Fruit fly (Drosophila melanogaster) whole organism, embryonic: ENCODE measurements around the gene CG3097.
A peak's percentile ranks its signal among the peaks of the same experiment; 100 is the strongest.

Source experiments
- ATbp ChIP-seq: fragments of 200-800 bp; sonication (Bioruptor generic); optimal IDR thresholded peaks from 2 replicates; lab custom pipeline; 2017; ENCODE audit warnings: missing biosample characterization, mild to moderate bottlenecking, missing genetic modification characterization, missing genetic modification reagents
- Abd-B ChIP-seq: fragments of 200-800 bp; sonication (Bioruptor generic); optimal IDR thresholded peaks from 2 replicates; lab custom pipeline; 2018; ENCODE audit warnings: missing biosample characterization, mild to moderate bottlenecking, missing genetic modification characterization, moderate library complexity
- CG10462 ChIP-seq: fragments of 200-800 bp; sonication (Bioruptor generic); optimal IDR thresholded peaks from 2 replicates; lab custom pipeline; 2016; ENCODE audit warnings: missing biosample characterization, missing genetic modification characterization
- CG10543 ChIP-seq: fragments of 200-800 bp; sonication (Bioruptor generic); optimal IDR thresholded peaks from 3 replicates; lab custom pipeline; 2017; ENCODE audit warnings: missing biosample characterization, mild to moderate bottlenecking, missing genetic modification characterization, moderate library complexity
- CG11695 ChIP-seq: fragments of 200-800 bp; sonication (Bioruptor generic); IDR thresholded peaks from 3 replicates; pipeline ENCODE4 v1.3.6; 2022; ENCODE audit warnings: missing biosample characterization, missing genetic modification characterization
- CG12236 ChIP-seq: fragments of 200-800 bp; sonication (Bioruptor generic); optimal IDR thresholded peaks from 2 replicates; lab custom pipeline; 2016; ENCODE audit warnings: missing biosample characterization, missing genetic modification characterization
- CG1233 ChIP-seq: fragments of 200-800 bp; sonication (Bioruptor generic); optimal IDR thresholded peaks from 4 replicates; lab custom pipeline; 2018; ENCODE audit warnings: missing biosample characterization, mild to moderate bottlenecking, missing genetic modification characterization
- CG13123 ChIP-seq: fragments of 200-800 bp; sonication (Bioruptor generic); optimal IDR thresholded peaks from 2 replicates; lab custom pipeline; 2016; ENCODE audit warnings: missing biosample characterization, missing genetic modification characterization
- CG13424 ChIP-seq: fragments of 200-800 bp; sonication (Bioruptor generic); optimal IDR thresholded peaks from 2 replicates; lab custom pipeline; 2019; ENCODE audit warnings: missing biosample characterization, mild to moderate bottlenecking, missing genetic modification characterization, moderate library complexity
- CG1529 ChIP-seq: fragments of 200-800 bp; sonication (Bioruptor generic); optimal IDR thresholded peaks from 3 replicates; lab custom pipeline; 2018; ENCODE audit warnings: missing biosample characterization, missing genetic modification characterization
- CG16813 ChIP-seq: fragments of 200-800 bp; sonication (Bioruptor generic); IDR thresholded peaks from 3 replicates; pipeline ENCODE4 v1.3.6; 2022; ENCODE audit warnings: missing biosample characterization, missing genetic modification characterization; ENCODE audit not compliant: partially characterized antibody
- CG18262 ChIP-seq: fragments of 200-800 bp; optimal IDR thresholded peaks from 3 replicates; lab custom pipeline; 2019; ENCODE audit warnings: missing biosample characterization, mild to moderate bottlenecking, missing genetic modification characterization, moderate library complexity
- CG2199 ChIP-seq: fragments of 200-800 bp; sonication (Bioruptor generic); IDR thresholded peaks from 3 replicates; pipeline ENCODE4 v1.3.6; 2022; ENCODE audit warnings: missing biosample characterization, missing genetic modification characterization
- CG2678 ChIP-seq: fragments of 200-800 bp; sonication (Bioruptor generic); optimal IDR thresholded peaks from 3 replicates; lab custom pipeline; 2019; ENCODE audit warnings: missing biosample characterization, mild to moderate bottlenecking, missing genetic modification characterization, moderate library complexity
- CG30431 ChIP-seq: fragments of 200-800 bp; sonication (Bioruptor generic); optimal IDR thresholded peaks from 2 replicates; lab custom pipeline; 2017; ENCODE audit warnings: missing biosample characterization, missing genetic modification characterization
- CG32532 ChIP-seq: fragments of 200-800 bp; sonication (Bioruptor generic); IDR thresholded peaks from 2 replicates; pipeline ENCODE4 v1.3.6; 2022; ENCODE audit warnings: missing biosample characterization, missing genetic modification characterization
- CG3407 ChIP-seq: fragments of 200-800 bp; sonication (Bioruptor generic); optimal IDR thresholded peaks from 2 replicates; lab custom pipeline; 2018; ENCODE audit warnings: missing biosample characterization, mild to moderate bottlenecking, missing genetic modification characterization
- CG4404 ChIP-seq: fragments of 200-800 bp; sonication (Bioruptor generic); IDR thresholded peaks from 2 replicates; pipeline ENCODE4 v1.3.6; 2022; ENCODE audit warnings: missing biosample characterization, missing genetic modification characterization
- CG6765 ChIP-seq: fragments of 200-800 bp; sonication (Bioruptor generic); optimal IDR thresholded peaks from 3 replicates; lab custom pipeline; 2017; ENCODE audit warnings: missing biosample characterization, mild to moderate bottlenecking, missing genetic modification characterization
- CG6813 ChIP-seq: fragments of 200-800 bp; sonication (Bioruptor generic); optimal IDR thresholded peaks from 2 replicates; lab custom pipeline; 2017; ENCODE audit warnings: missing biosample characterization, missing genetic modification characterization, mild to moderate bottlenecking, moderate library complexity, missing genetic modification reagents
- CG6854 ChIP-seq: fragments of 200-800 bp; sonication (Bioruptor generic); optimal IDR thresholded peaks from 3 replicates; lab custom pipeline; 2017; ENCODE audit warnings: missing biosample characterization, mild to moderate bottlenecking, missing genetic modification characterization
- Camta ChIP-seq: fragments of 200-800 bp; sonication (Bioruptor generic); optimal IDR thresholded peaks from 2 replicates; lab custom pipeline; 2016; ENCODE audit warnings: missing biosample characterization, missing genetic modification characterization
- Chrac-16 ChIP-seq: fragments of 200-800 bp; sonication (Bioruptor generic); optimal IDR thresholded peaks from 3 replicates; lab custom pipeline; 2016; ENCODE audit warnings: missing biosample characterization, missing genetic modification characterization
- D19A ChIP-seq: fragments of 200-800 bp; optimal IDR thresholded peaks from 3 replicates; lab custom pipeline; 2019; ENCODE audit warnings: missing biosample characterization, mild to moderate bottlenecking, missing genetic modification characterization, moderate library complexity
- Fer3 ChIP-seq: fragments of 200-800 bp; sonication (Bioruptor generic); optimal IDR thresholded peaks from 2 replicates; lab custom pipeline; 2018; ENCODE audit warnings: missing biosample characterization, mild to moderate bottlenecking, missing genetic modification characterization, moderate library complexity
- HLH54F ChIP-seq: fragments of 200-800 bp; sonication (Bioruptor generic); optimal IDR thresholded peaks from 3 replicates; lab custom pipeline; 2016; ENCODE audit warnings: missing biosample characterization, missing genetic modification characterization
- Hmx ChIP-seq: fragments of 200-800 bp; sonication (Bioruptor generic); optimal IDR thresholded peaks from 2 replicates; lab custom pipeline; 2016; ENCODE audit warnings: missing biosample characterization, missing genetic modification characterization
- Hsf ChIP-seq: fragments of 200-800 bp; sonication (Bioruptor generic); optimal IDR thresholded peaks from 3 replicates; lab custom pipeline; 2016; ENCODE audit warnings: missing biosample characterization, missing genetic modification characterization
- NFAT ChIP-seq: fragments of 200-800 bp; sonication (Bioruptor generic); IDR thresholded peaks from 2 replicates; pipeline ENCODE4 v1.3.6; 2022; ENCODE audit warnings: missing biosample characterization, missing genetic modification characterization
- Nf-YA ChIP-seq: fragments of 200-800 bp; sonication (Bioruptor generic); IDR thresholded peaks from 2 replicates; pipeline ENCODE4 v1.3.6; 2022; ENCODE audit warnings: missing biosample characterization, missing genetic modification characterization
- PHDP ChIP-seq: fragments of 200-800 bp; sonication (Bioruptor generic); optimal IDR thresholded peaks from 3 replicates; lab custom pipeline; 2018; ENCODE audit warnings: missing biosample characterization, mild to moderate bottlenecking, missing genetic modification characterization, moderate library complexity
- Sox100B ChIP-seq: fragments of 200-800 bp; sonication (Bioruptor generic); optimal IDR thresholded peaks from 3 replicates; lab custom pipeline; 2018; ENCODE audit warnings: missing biosample characterization, mild to moderate bottlenecking, missing genetic modification characterization
- Sry-δ ChIP-seq: fragments of 200-800 bp; sonication (Bioruptor generic); optimal IDR thresholded peaks from 2 replicates; lab custom pipeline; 2016; ENCODE audit warnings: missing biosample characterization, missing genetic modification characterization
- Usf ChIP-seq: fragments of 200-800 bp; sonication (Bioruptor generic); optimal IDR thresholded peaks from 2 replicates; lab custom pipeline; 2017; ENCODE audit warnings: missing genotype, missing biosample characterization, missing genetic modification characterization
- bab2 ChIP-seq: fragments of 200-800 bp; sonication (Bioruptor generic); optimal IDR thresholded peaks from 2 replicates; lab custom pipeline; 2016; ENCODE audit warnings: missing biosample characterization, missing genetic modification characterization
- bsh ChIP-seq, 2 experiments: fragments of 200-800 bp; sonication (Bioruptor generic); optimal IDR thresholded peaks; 2 replicates each; lab custom pipeline; 2017 to 2018; ENCODE audit warnings: mild to moderate bottlenecking in 2 of 2, missing biosample characterization in 2 of 2, missing genetic modification characterization in 2 of 2, moderate library complexity in 1 of 2
- cas ChIP-seq: fragments of 200-800 bp; sonication (Bioruptor generic); IDR thresholded peaks from 2 replicates; pipeline ENCODE4 v1.3.6; 2022; ENCODE audit warnings: missing biosample characterization, missing genetic modification characterization
- disco-r ChIP-seq: fragments of 200-800 bp; sonication (Bioruptor generic); optimal IDR thresholded peaks from 2 replicates; lab custom pipeline; 2016; ENCODE audit warnings: missing biosample characterization, missing genetic modification characterization
- eve ChIP-seq, 2 experiments: fragments of >200 bp; optimal IDR thresholded peaks; 2 replicates each; lab custom pipeline; 2017; ENCODE audit warnings: missing biosample characterization in 2 of 2, missing genetic modification characterization in 2 of 2
- fd102C ChIP-seq: fragments of 200-800 bp; sonication (Bioruptor generic); optimal IDR thresholded peaks from 2 replicates; lab custom pipeline; 2018; ENCODE audit warnings: missing biosample characterization, mild to moderate bottlenecking, missing genetic modification characterization, moderate library complexity
- her ChIP-seq: fragments of 200-800 bp; sonication (Bioruptor generic); optimal IDR thresholded peaks from 2 replicates; lab custom pipeline; 2016; ENCODE audit warnings: missing biosample characterization, missing genetic modification characterization
- kni ChIP-seq: fragments of 200-800 bp; sonication (Bioruptor generic); optimal IDR thresholded peaks from 3 replicates; lab custom pipeline; 2017; ENCODE audit warnings: mild to moderate bottlenecking, missing biosample characterization, missing genetic modification reagents, missing genetic modification characterization
- lmd ChIP-seq: fragments of 200-800 bp; sonication (Bioruptor generic); IDR thresholded peaks from 2 replicates; pipeline ENCODE4 v1.3.6; 2022; ENCODE audit warnings: missing biosample characterization, missing genetic modification characterization
- mirr ChIP-seq: fragments of 200-800 bp; sonication (Bioruptor generic); optimal IDR thresholded peaks from 3 replicates; lab custom pipeline; 2018; ENCODE audit warnings: missing biosample characterization, mild to moderate bottlenecking, missing genetic modification characterization
- p53 ChIP-seq: fragments of 200-800 bp; sonication (Bioruptor generic); optimal IDR thresholded peaks from 2 replicates; lab custom pipeline; 2016; ENCODE audit warnings: missing biosample characterization, missing genetic modification characterization
- pb ChIP-seq: fragments of 200-800 bp; sonication (Bioruptor generic); optimal IDR thresholded peaks from 3 replicates; lab custom pipeline; 2016; ENCODE audit warnings: missing biosample characterization, missing genetic modification characterization
- pros ChIP-seq: fragments of 200-800 bp; sonication (Bioruptor generic); optimal IDR thresholded peaks from 3 replicates; lab custom pipeline; 2019; ENCODE audit warnings: missing biosample characterization, mild to moderate bottlenecking, missing genetic modification characterization, moderate library complexity
- sima ChIP-seq: fragments of 200-800 bp; sonication (Bioruptor generic); optimal IDR thresholded peaks from 2 replicates; lab custom pipeline; 2016; ENCODE audit warnings: missing biosample characterization, missing genetic modification characterization
- slbo ChIP-seq: fragments of 200-800 bp; sonication (Bioruptor generic); IDR thresholded peaks from 2 replicates; pipeline ENCODE4 v1.3.6; 2022; ENCODE audit warnings: missing biosample characterization, missing genetic modification characterization
- tll ChIP-seq, 2 experiments: fragments of 200-800 bp in 1 of 2; fragments of >200 bp in 1 of 2; sonication (Bioruptor generic) in 1 of 2; optimal IDR thresholded peaks; 2 replicates each; lab custom pipeline; 2017 to 2019; ENCODE audit warnings: missing biosample characterization in 2 of 2, missing genetic modification characterization in 2 of 2, mild to moderate bottlenecking in 1 of 2, moderate library complexity in 1 of 2

Gene CG3097

dm6 chrX:5737676-5738220, 32.8 kb downstream of the CG3097 start, which contains the start of gene Snx27 (continued):
- TF ChIP-seq CG30431 (no peak), Chrac-16 (peak; percentile 12), tll (GFP tag; optimal IDR thresholded peaks at IDR 0.05; lab: Kevin White, UChicago) (no peak), CG6813 (peak; percentile 17), CG4404 (peak; percentile 20; the same call in 1 of the 2 replicates), Sox100B (GFP tag; lab: Kevin White, UChicago) (no peak), CG11695 (GFP tag; lab: Robert Waterston, UW) (no peak; the same call in 2 of the 3 replicates), Hsf (GFP tag; lab: Kevin White, UChicago) (peak; percentile 50), CG2199 (GFP tag; lab: Robert Waterston, UW) (no peak), CG6765 (GFP tag; lab: Kevin White, UChicago) (no peak), fd102C (no peak), eve (GFP tag; optimal IDR thresholded peaks at IDR 0.05; lab: Kevin White, UChicago) (no peak), lmd (peak; percentile 35; the same call in 1 of the 2 replicates), NFAT (GFP tag; lab: Robert Waterston, UW) (peak; percentile 52; the same call in 1 of the 2 replicates), cas (GFP tag; lab: Robert Waterston, UW) (no peak), Nf-YA (no peak), HLH54F (GFP tag; lab: Kevin White, UChicago) (peak; percentile 56), Camta (GFP tag; lab: Kevin White, UChicago) (peak; percentile 6), sima (GFP tag; lab: Kevin White, UChicago) (no peak), disco-r (GFP tag; lab: Kevin White, UChicago) (no peak), CG3407 (GFP tag; lab: Kevin White, UChicago) (no peak), Hmx (GFP tag; lab: Kevin White, UChicago) (no peak), slbo (peak; percentile 80), pb (GFP tag; lab: Kevin White, UChicago) (peak; percentile 33), CG1233 (peak; percentile 12), her (peak; percentile 100), Sry-δ (peak; percentile 96), pros (GFP tag; lab: Kevin White, UChicago) (no peak), PHDP (tag; lab: Kevin White, UChicago) (peak; percentile 25), CG10462 (no peak), D19A (tag; lab: Kevin White, UChicago) (peak; percentile 16), CG1529 (GFP tag; lab: Kevin White, UChicago) (no peak), CG13123 (no peak), Usf (GFP tag; lab: Kevin White, UChicago) (no peak), ATbp (GFP tag; lab: Kevin White, UChicago) (no peak), CG6854 (peak; percentile 46), CG13424 (tag; lab: Kevin White, UChicago) (no peak), bsh (GFP tag; optimal IDR thresholded peaks at IDR 0.05; lab: Kevin White, UChicago) (peak; percentile 3 to 19), Abd-B (GFP tag; lab: Kevin White, UChicago) (no peak), CG2678 (tag; lab: Kevin White, UChicago) (peak; percentile 11), CG12236 (no peak), CG16813 (GFP tag; lab: Robert Waterston, UW) (peak; percentile 100), CG10543 (no peak), mirr (GFP tag; lab: Kevin White, UChicago) (peak; percentile 14), Fer3 (tag; lab: Kevin White, UChicago) (peak; percentile 9), kni (GFP tag; lab: Kevin White, UChicago) (no peak), CG32532 (GFP tag; lab: Robert Waterston, UW) (peak; percentile 65), p53 (GFP tag; lab: Kevin White, UChicago) (peak; percentile 75), CG18262 (tag; lab: Kevin White, UChicago) (peak; percentile 6), bab2 (peak; percentile 12)
